Worm (Caenorhabditis elegans): ENCODE data around the gene str-232.
"Not testable (repeated sequence)": the region's sequence is repeated elsewhere in the genome, so short reads cannot be mapped to it uniquely, and the experiment has no call there.

ce11 chrV:16041925-16042742 is 26.6 kb upstream of the str-232 start, which contains the start of the genes his-2 and his-1:
- not testable (repeated sequence) for TF ChIP-seq C08G9.2 (tag; optimal IDR thresholded peaks at IDR 0.05); ceh-31 (tag; optimal IDR thresholded peaks at IDR 0.05); K09A11.1 (tag; optimal IDR thresholded peaks at IDR 0.05; ENCODE audit: insufficient read depth); tbx-2 (tag; optimal IDR thresholded peaks at IDR 0.05); ceh-22 (tag; optimal IDR thresholded peaks at IDR 0.05); pat-9 (tag; optimal IDR thresholded peaks at IDR 0.05); che-1 (tag; optimal IDR thresholded peaks at IDR 0.05); zip-5 (tag; optimal IDR thresholded peaks at IDR 0.05); unc-55 (GFP tag; optimal IDR thresholded peaks at IDR 0.05); F13H6.1 (tag; optimal IDR thresholded peaks at IDR 0.05); lim-6 (tag; optimal IDR thresholded peaks at IDR 0.05); ceh-9 (tag; optimal IDR thresholded peaks at IDR 0.05); ttx-3 (tag; optimal IDR thresholded peaks at IDR 0.05); fax-1 (tag; optimal IDR thresholded peaks at IDR 0.05)
